Worm (Caenorhabditis elegans): Measurements from ENCODE around the gene F28H7.8.

Gene F28H7.8

DNA sequence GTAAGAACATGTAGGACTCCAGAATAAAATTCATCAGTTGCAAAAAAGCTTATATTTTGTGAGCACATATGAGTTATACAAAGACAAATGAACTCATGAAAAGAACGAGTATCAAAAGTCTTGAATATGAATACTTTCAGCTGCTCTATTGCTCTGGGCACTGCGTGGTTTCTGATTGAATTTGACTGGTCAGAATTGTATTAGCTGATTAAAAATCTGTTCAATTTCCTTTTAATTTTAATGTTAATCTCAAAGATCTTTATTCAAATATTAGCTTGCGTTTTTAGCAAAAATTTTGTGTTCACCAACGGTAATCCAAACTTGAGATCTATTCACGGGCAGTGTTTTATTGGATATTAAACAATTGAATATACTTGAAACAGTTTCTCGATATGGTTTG is 39.3 kb downstream of the F28H7.8 start, which contains the start of gene srh-184:
Gene srh-184 (minus strand): TSS at position 101 of the 400 bp plus-strand sequence.
- no peak for TF ChIP-seq aly-2 (tag; optimal IDR thresholded peaks at IDR 0.05)
- no peak for TF ChIP-seq R02D3.7 (tag; optimal IDR thresholded peaks at IDR 0.05)
- no peak for TF ChIP-seq nhr-129 (tag; optimal IDR thresholded peaks at IDR 0.05)
- TF ChIP-seq gmeb-1 (tag; optimal IDR thresholded peaks at IDR 0.05): no peak
- no peak for TF ChIP-seq nhr-77 (tag; optimal IDR thresholded peaks at IDR 0.05)
- no peak for TF ChIP-seq ztf-4 (tag; optimal IDR thresholded peaks at IDR 0.05)
- no peak for TF ChIP-seq nhr-10 (tag; optimal IDR thresholded peaks at IDR 0.05)
- no peak for TF ChIP-seq nhr-11 (tag; optimal IDR thresholded peaks at IDR 0.05)
- TF ChIP-seq F13H6.1 (tag; optimal IDR thresholded peaks at IDR 0.05): no peak
- no peak for TF ChIP-seq ama-1 (optimal IDR thresholded peaks at IDR 0.05)
- no peak for TF ChIP-seq lin-39 (tag; optimal IDR thresholded peaks at IDR 0.05)

DNA sequence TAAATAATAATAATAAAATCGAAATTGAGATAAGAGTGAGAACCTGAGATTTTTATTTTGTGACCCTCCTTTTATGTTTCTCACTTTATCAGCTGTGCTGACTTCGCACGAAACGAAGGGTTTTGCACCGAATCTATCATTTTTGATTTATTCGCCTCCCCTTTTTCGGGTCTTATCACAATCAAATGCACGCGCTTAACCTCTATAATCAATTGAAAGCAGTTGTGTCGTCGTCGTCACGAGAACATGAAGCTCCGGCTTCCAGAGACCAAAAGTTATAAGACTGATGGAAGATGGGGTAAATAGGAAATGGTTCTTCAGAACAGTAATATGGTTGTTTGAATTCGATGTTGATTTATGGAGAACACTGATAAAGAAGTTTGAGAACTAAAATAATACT is 42.4 kb downstream of the F28H7.8 start, which contains the start of gene D1054.18:
Gene D1054.18 (minus strand): TSS at position 45 of the 400 bp plus-strand sequence.
- TF ChIP-seq ama-1 (optimal IDR thresholded peaks at IDR 0.05): no peak
- TF ChIP-seq sma-9 (GFP tag; optimal IDR thresholded peaks at IDR 0.05): peak; percentile 74
- no peak for TF ChIP-seq sma-9 (tag; optimal IDR thresholded peaks at IDR 0.05)
- peak; percentile 15 for TF ChIP-seq skn-1 (tag; optimal IDR thresholded peaks at IDR 0.05)
- no peak for TF ChIP-seq mbf-1 (tag; optimal IDR thresholded peaks at IDR 0.05)
- TF ChIP-seq crh-2 (tag; optimal IDR thresholded peaks at IDR 0.05): peak; percentile 73
- TF ChIP-seq mdl-1 (tag; optimal IDR thresholded peaks at IDR 0.05): peak in 1 of 2 experiments; percentile 26
- peak; percentile 45 for TF ChIP-seq gmeb-1 (tag; optimal IDR thresholded peaks at IDR 0.05)
- TF ChIP-seq fos-1 (tag; optimal IDR thresholded peaks at IDR 0.05): peak; percentile 70

DNA sequence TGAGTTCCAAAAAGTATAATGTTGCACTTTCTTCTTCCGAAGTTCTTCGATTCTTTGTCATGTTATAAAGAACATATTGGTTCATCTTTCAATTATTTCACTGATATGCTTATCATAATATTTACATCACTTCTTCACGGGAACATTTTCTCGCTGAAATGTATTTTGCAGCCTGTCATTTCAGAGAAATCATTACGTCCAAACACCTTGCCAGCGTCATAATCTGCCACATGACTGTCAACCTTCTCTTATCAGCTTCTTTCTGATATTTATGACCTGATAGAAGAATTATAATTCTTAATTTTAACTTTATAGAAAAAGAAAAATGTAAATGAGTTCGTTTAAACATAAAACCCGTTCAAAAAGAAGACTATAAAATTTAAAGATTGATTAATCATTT is 43.3 kb downstream of the F28H7.8 start:
- peak; percentile 19 for TF ChIP-seq sma-3 (GFP tag; optimal IDR thresholded peaks at IDR 0.05)
- TF ChIP-seq unc-62 (GFP tag; optimal IDR thresholded peaks at IDR 0.05): no peak
- TF ChIP-seq F13H6.1 (tag; optimal IDR thresholded peaks at IDR 0.05): peak; percentile 10
- TF ChIP-seq ztf-11 (tag; optimal IDR thresholded peaks at IDR 0.05): no peak
- TF ChIP-seq ztf-4 (tag; optimal IDR thresholded peaks at IDR 0.05): no peak
- no peak for TF ChIP-seq nhr-11 (tag; optimal IDR thresholded peaks at IDR 0.05)
- TF ChIP-seq sma-9 (GFP tag; optimal IDR thresholded peaks at IDR 0.05): peak; percentile 85
- no peak for TF ChIP-seq sma-9 (tag; optimal IDR thresholded peaks at IDR 0.05)
- no peak for TF ChIP-seq unc-39 (tag; optimal IDR thresholded peaks at IDR 0.05)
- TF ChIP-seq lsy-2 (tag; optimal IDR thresholded peaks at IDR 0.05): no peak
- no peak for TF ChIP-seq skn-1 (tag; optimal IDR thresholded peaks at IDR 0.05)
- TF ChIP-seq R02D3.7 (tag; optimal IDR thresholded peaks at IDR 0.05): no peak
- TF ChIP-seq sem-4 (tag; optimal IDR thresholded peaks at IDR 0.05): no peak
- no peak for TF ChIP-seq nhr-6 (tag; optimal IDR thresholded peaks at IDR 0.05)
- no peak for TF ChIP-seq mbf-1 (tag; optimal IDR thresholded peaks at IDR 0.05)
- TF ChIP-seq nhr-23 (tag; optimal IDR thresholded peaks at IDR 0.05): no peak
- no peak for TF ChIP-seq C34F6.9 (tag; optimal IDR thresholded peaks at IDR 0.05)
- TF ChIP-seq unc-55 (GFP tag; optimal IDR thresholded peaks at IDR 0.05): no peak
- peak; percentile 74 for TF ChIP-seq fos-1 (tag; optimal IDR thresholded peaks at IDR 0.05)
- no peak for TF ChIP-seq elt-3 (tag; optimal IDR thresholded peaks at IDR 0.05)
- TF ChIP-seq mdl-1 (tag; optimal IDR thresholded peaks at IDR 0.05): peak in 1 of 2 experiments; percentile 18
- no peak for TF ChIP-seq elt-1 (tag; optimal IDR thresholded peaks at IDR 0.05)
- TF ChIP-seq blmp-1 (tag; optimal IDR thresholded peaks at IDR 0.05; ENCODE audit: insufficient read depth): no peak
- TF ChIP-seq gmeb-1 (tag; optimal IDR thresholded peaks at IDR 0.05): peak; percentile 1
- TF ChIP-seq nhr-237 (tag; optimal IDR thresholded peaks at IDR 0.05): no peak
- TF ChIP-seq lin-11 (tag; optimal IDR thresholded peaks at IDR 0.05): no peak
- peak; percentile 85 for TF ChIP-seq crh-2 (tag; optimal IDR thresholded peaks at IDR 0.05)
- no peak for TF ChIP-seq nhr-77 (tag; optimal IDR thresholded peaks at IDR 0.05)
- no peak for TF ChIP-seq alr-1 (tag; optimal IDR thresholded peaks at IDR 0.05)
- no peak for TF ChIP-seq aly-2 (tag; optimal IDR thresholded peaks at IDR 0.05)
- no peak for TF ChIP-seq mab-5 (tag; optimal IDR thresholded peaks at IDR 0.05)

DNA sequence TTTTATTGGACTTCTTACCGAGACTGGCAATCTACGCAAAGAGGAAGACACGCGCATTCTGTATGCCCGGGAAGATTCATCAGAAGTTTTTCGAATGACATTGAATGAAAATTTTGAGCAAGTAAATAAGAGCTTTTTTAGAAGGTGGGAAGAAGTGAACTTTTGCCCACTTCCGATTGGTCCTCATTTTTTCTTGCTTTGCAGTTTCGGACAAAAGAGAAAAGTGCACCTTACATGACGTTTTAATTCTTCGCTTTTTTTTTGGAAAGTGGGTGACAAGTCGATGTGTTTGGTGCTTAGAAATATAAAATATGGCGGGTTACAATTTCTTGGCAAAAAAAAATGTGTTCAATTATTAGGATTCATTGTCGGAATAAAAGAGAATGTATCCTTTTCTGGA is 45.6 kb downstream of the F28H7.8 start, which contains the start of gene secs-1:
Gene secs-1 (minus strand): TSS at position 101 of the 400 bp plus-strand sequence.
- TF ChIP-seq skn-1 (tag; optimal IDR thresholded peaks at IDR 0.05): no peak
- no peak for TF ChIP-seq nhr-21 (tag; optimal IDR thresholded peaks at IDR 0.05)
- TF ChIP-seq unc-62 (GFP tag; optimal IDR thresholded peaks at IDR 0.05): no peak
- no peak for TF ChIP-seq lin-11 (tag; optimal IDR thresholded peaks at IDR 0.05)
- TF ChIP-seq nhr-129 (tag; optimal IDR thresholded peaks at IDR 0.05): no peak
- no peak for TF ChIP-seq C34F6.9 (tag; optimal IDR thresholded peaks at IDR 0.05)
- TF ChIP-seq nhr-23 (tag; optimal IDR thresholded peaks at IDR 0.05): no peak
- no peak for TF ChIP-seq ceh-82 (tag; optimal IDR thresholded peaks at IDR 0.05)
- no peak for TF ChIP-seq unc-55 (GFP tag; optimal IDR thresholded peaks at IDR 0.05)
- no peak for TF ChIP-seq mab-5 (tag; optimal IDR thresholded peaks at IDR 0.05)
- no peak for TF ChIP-seq nhr-77 (tag; optimal IDR thresholded peaks at IDR 0.05)
- TF ChIP-seq crh-2 (tag; optimal IDR thresholded peaks at IDR 0.05): no peak
- TF ChIP-seq F13H6.1 (tag; optimal IDR thresholded peaks at IDR 0.05): no peak
- no peak for TF ChIP-seq nhr-6 (tag; optimal IDR thresholded peaks at IDR 0.05)
- TF ChIP-seq Y55F3AM.14 (GFP tag; optimal IDR thresholded peaks at IDR 0.05): no peak
- TF ChIP-seq mbf-1 (tag; optimal IDR thresholded peaks at IDR 0.05): no peak

Measured in whole organism, L2 larva.